Fruit fly (Drosophila melanogaster) whole organism, embryonic: ENCODE data around the gene Zaf1.

Experiments used
- Antp ChIP-seq: fragments of 200-800 bp; sonication (Bioruptor generic); optimal IDR thresholded peaks from 3 replicates; lab custom pipeline; 2016; ENCODE audit warnings: missing biosample characterization, missing genetic modification characterization
- Atf-2 ChIP-seq: fragments of 200-800 bp; sonication (Bioruptor generic); optimal IDR thresholded peaks from 2 replicates; lab custom pipeline; 2016; ENCODE audit warnings: missing biosample characterization, missing genetic modification characterization
- Awh ChIP-seq: fragments of 200-800 bp; sonication (Bioruptor generic); IDR thresholded peaks from 2 replicates; pipeline ENCODE4, ENCODE4 v1.3.6; 2022; ENCODE audit warnings: missing biosample characterization, missing genetic modification characterization
- CG10979 ChIP-seq: fragments of 200-800 bp; sonication (Bioruptor generic); optimal IDR thresholded peaks from 2 replicates; lab custom pipeline; 2018; ENCODE audit warnings: missing biosample characterization, mild to moderate bottlenecking, missing genetic modification characterization, moderate library complexity
- CG11093 ChIP-seq: fragments of 200-800 bp; sonication (Bioruptor generic); IDR thresholded peaks from 3 replicates; pipeline ENCODE4 v1.3.6; 2022; ENCODE audit warnings: missing biosample characterization, missing genetic modification characterization
- CG11696 ChIP-seq: fragments of 200-800 bp; sonication (Bioruptor generic); IDR thresholded peaks from 2 replicates; pipeline ENCODE4 v1.3.6; 2022; ENCODE audit warnings: missing biosample characterization, missing genetic modification characterization
- CG12219 ChIP-seq: fragments of 200-800 bp; sonication (Bioruptor generic); optimal IDR thresholded peaks from 3 replicates; lab custom pipeline; 2018; ENCODE audit warnings: missing biosample characterization, mild to moderate bottlenecking, missing genetic modification characterization
- CG12391 ChIP-seq: fragments of 200-800 bp; sonication (Bioruptor generic); optimal IDR thresholded peaks from 3 replicates; lab custom pipeline; 2018; ENCODE audit warnings: missing biosample characterization, mild to moderate bottlenecking, missing genetic modification characterization, moderate library complexity
- CG12659 ChIP-seq: fragments of 200-800 bp; sonication (Bioruptor generic); optimal IDR thresholded peaks from 3 replicates; lab custom pipeline; 2017; ENCODE audit warnings: mild to moderate bottlenecking, missing biosample characterization, missing genetic modification reagents, missing genetic modification characterization
- CG14667 ChIP-seq: fragments of 200-800 bp; sonication (Bioruptor generic); IDR thresholded peaks from 2 replicates; pipeline ENCODE4 v1.3.6; 2022; ENCODE audit warnings: missing biosample characterization, missing genetic modification characterization
- CG15073 ChIP-seq: fragments of 200-800 bp; sonication (Bioruptor generic); optimal IDR thresholded peaks from 2 replicates; lab custom pipeline; 2016; ENCODE audit warnings: missing biosample characterization, missing genetic modification characterization
- CG15479 ChIP-seq: fragments of 200-800 bp; sonication (Bioruptor generic); optimal IDR thresholded peaks from 3 replicates; lab custom pipeline; 2019; ENCODE audit warnings: missing biosample characterization, mild to moderate bottlenecking, missing genetic modification characterization, moderate library complexity
- CG15514 ChIP-seq: fragments of 200-800 bp; sonication (Bioruptor generic); optimal IDR thresholded peaks from 3 replicates; lab custom pipeline; 2017; ENCODE audit warnings: missing biosample characterization, missing genetic modification characterization, mild to moderate bottlenecking, moderate library complexity, missing genetic modification reagents
- CG1602 ChIP-seq: fragments of 200-800 bp; sonication (Bioruptor generic); optimal IDR thresholded peaks from 3 replicates; lab custom pipeline; 2016; ENCODE audit warnings: missing biosample characterization, missing genetic modification characterization
- CG1647 ChIP-seq: fragments of 200-800 bp; sonication (Bioruptor generic); optimal IDR thresholded peaks from 3 replicates; lab custom pipeline; 2016; ENCODE audit warnings: missing biosample characterization, missing genetic modification characterization
- CG17568 ChIP-seq: fragments of 200-800 bp; sonication (Bioruptor generic); optimal IDR thresholded peaks from 2 replicates; lab custom pipeline; 2018; ENCODE audit warnings: missing biosample characterization, mild to moderate bottlenecking, missing genetic modification characterization, moderate library complexity
- CG1792 ChIP-seq: fragments of 200-800 bp; sonication (Bioruptor generic); optimal IDR thresholded peaks from 2 replicates; lab custom pipeline; 2016; ENCODE audit warnings: missing biosample characterization, missing genetic modification characterization
- CG18262 ChIP-seq: fragments of 200-800 bp; optimal IDR thresholded peaks from 3 replicates; lab custom pipeline; 2019; ENCODE audit warnings: missing biosample characterization, mild to moderate bottlenecking, missing genetic modification characterization, moderate library complexity
- CG1832 ChIP-seq: fragments of 200-800 bp; sonication (Bioruptor generic); optimal IDR thresholded peaks from 2 replicates; lab custom pipeline; 2017; ENCODE audit warnings: missing biosample characterization, mild to moderate bottlenecking, missing genetic modification characterization, inconsistent platforms
- CG3065 ChIP-seq: fragments of 200-800 bp; sonication (Bioruptor generic); optimal IDR thresholded peaks from 2 replicates; lab custom pipeline; 2016; ENCODE audit warnings: missing biosample characterization, missing genetic modification characterization
- CG31224 ChIP-seq: fragments of 200-800 bp; sonication (Bioruptor generic); IDR thresholded peaks from 2 replicates; pipeline ENCODE4 v1.3.6; 2022; ENCODE audit warnings: missing biosample characterization, missing genetic modification characterization
- CG33213 ChIP-seq: fragments of 200-800 bp; sonication (Bioruptor generic); optimal IDR thresholded peaks from 3 replicates; lab custom pipeline; 2016; ENCODE audit warnings: missing biosample characterization, missing genetic modification characterization
- CG34224 ChIP-seq: fragments of 200-800 bp; sonication (Bioruptor generic); IDR thresholded peaks from 3 replicates; pipeline ENCODE4 v1.3.6; 2022; ENCODE audit warnings: missing biosample characterization, missing genetic modification characterization; ENCODE audit not compliant: partially characterized antibody
- CG6254 ChIP-seq: fragments of 200-800 bp; sonication (Bioruptor generic); optimal IDR thresholded peaks from 3 replicates; lab custom pipeline; 2017; ENCODE audit warnings: mild to moderate bottlenecking, missing biosample characterization, missing genetic modification reagents, missing genetic modification characterization
- CG7556 ChIP-seq: fragments of 200-800 bp; sonication (Bioruptor generic); optimal IDR thresholded peaks from 2 replicates; lab custom pipeline; 2017; ENCODE audit warnings: missing biosample characterization, mild to moderate bottlenecking, missing genetic modification characterization
- Camta ChIP-seq: fragments of 200-800 bp; sonication (Bioruptor generic); optimal IDR thresholded peaks from 2 replicates; lab custom pipeline; 2016; ENCODE audit warnings: missing biosample characterization, missing genetic modification characterization
- Dp ChIP-seq: fragments of 200-800 bp; sonication (Bioruptor generic); optimal IDR thresholded peaks from 2 replicates; lab custom pipeline; 2018; ENCODE audit warnings: missing biosample characterization, mild to moderate bottlenecking, missing genetic modification characterization, moderate library complexity
- E2f2 ChIP-seq: fragments of 200-800 bp; sonication (Bioruptor generic); IDR thresholded peaks from 2 replicates; pipeline ENCODE4 v1.3.6; 2022; ENCODE audit warnings: missing biosample characterization, missing genetic modification characterization
- Fer2 ChIP-seq: fragments of 200-800 bp; sonication (Bioruptor generic); optimal IDR thresholded peaks from 2 replicates; lab custom pipeline; 2018; ENCODE audit warnings: missing biosample characterization, mild to moderate bottlenecking, missing genetic modification characterization, moderate library complexity
- Fer3 ChIP-seq: fragments of 200-800 bp; sonication (Bioruptor generic); optimal IDR thresholded peaks from 2 replicates; lab custom pipeline; 2018; ENCODE audit warnings: missing biosample characterization, mild to moderate bottlenecking, missing genetic modification characterization, moderate library complexity
- HLH4C ChIP-seq: fragments of 200-800 bp; sonication (Bioruptor generic); IDR thresholded peaks from 3 replicates; pipeline ENCODE4 v1.3.6; 2022; ENCODE audit warnings: missing biosample characterization, missing genetic modification characterization; ENCODE audit not compliant: partially characterized antibody
- Hr51 ChIP-seq, 2 experiments: fragments of 200-800 bp; sonication (Bioruptor generic); optimal IDR thresholded peaks; 2 replicates in 1 of 2; 3 replicates in 1 of 2; lab custom pipeline; 2016 to 2018; ENCODE audit warnings: missing biosample characterization in 2 of 2, missing genetic modification characterization in 2 of 2, mild to moderate bottlenecking in 1 of 2, moderate library complexity in 1 of 2
- Jarid2 ChIP-seq: fragments of 200-800 bp; sonication (Bioruptor generic); optimal IDR thresholded peaks from 3 replicates; lab custom pipeline; 2017; ENCODE audit warnings: mild to moderate bottlenecking, missing biosample characterization, missing genetic modification reagents, missing genetic modification characterization
- Mrtf ChIP-seq: fragments of 200-800 bp; sonication (Bioruptor generic); IDR thresholded peaks from 3 replicates; pipeline ENCODE4 v1.3.6; 2022; ENCODE audit warnings: missing biosample characterization, missing genetic modification characterization
- Spps ChIP-seq: fragments of 200-800 bp; sonication (Bioruptor generic); optimal IDR thresholded peaks from 2 replicates; lab custom pipeline; 2018; ENCODE audit warnings: missing biosample characterization, mild to moderate bottlenecking, missing genetic modification characterization
- Sry-δ ChIP-seq: fragments of 200-800 bp; sonication (Bioruptor generic); optimal IDR thresholded peaks from 2 replicates; lab custom pipeline; 2016; ENCODE audit warnings: missing biosample characterization, missing genetic modification characterization
- ap ChIP-seq: fragments of 200-800 bp; sonication (Bioruptor generic); IDR thresholded peaks from 2 replicates; pipeline ENCODE4 v1.3.6; 2022; ENCODE audit warnings: missing biosample characterization, missing genetic modification characterization
- az2 ChIP-seq: fragments of 200-800 bp; sonication (Bioruptor generic); optimal IDR thresholded peaks from 3 replicates; lab custom pipeline; 2016; ENCODE audit warnings: missing biosample characterization, missing genetic modification characterization
- bab2 ChIP-seq: fragments of 200-800 bp; sonication (Bioruptor generic); optimal IDR thresholded peaks from 2 replicates; lab custom pipeline; 2016; ENCODE audit warnings: missing biosample characterization, missing genetic modification characterization
- crp ChIP-seq, 2 experiments: fragments of 200-800 bp; sonication (Bioruptor generic); optimal IDR thresholded peaks; 2 replicates in 1 of 2; 3 replicates in 1 of 2; lab custom pipeline; 2017; ENCODE audit warnings: missing biosample characterization in 2 of 2, missing genetic modification characterization in 2 of 2, mild to moderate bottlenecking in 1 of 2, moderate library complexity in 1 of 2
- en ChIP-seq: fragments of 200-800 bp; sonication (Bioruptor generic); optimal IDR thresholded peaks from 2 replicates; lab custom pipeline; 2016; ENCODE audit warnings: missing biosample characterization, missing genetic modification characterization
- ewg ChIP-seq: fragments of 200-800 bp; sonication (Bioruptor generic); optimal IDR thresholded peaks from 3 replicates; lab custom pipeline; 2017; ENCODE audit warnings: mild to moderate bottlenecking, missing biosample characterization, missing genetic modification reagents, missing genetic modification characterization
- grn ChIP-seq: fragments of 200-800 bp; sonication (Bioruptor generic); optimal IDR thresholded peaks from 3 replicates; lab custom pipeline; 2017; ENCODE audit warnings: missing biosample characterization, missing genetic modification characterization
- knrl ChIP-seq: fragments of 200-800 bp; sonication (Bioruptor generic); IDR thresholded peaks from 3 replicates; pipeline ENCODE4 v1.3.6; 2022; ENCODE audit warnings: missing biosample characterization, missing genetic modification characterization; ENCODE audit not compliant: partially characterized antibody
- otp ChIP-seq: fragments of 200-800 bp; sonication (Bioruptor generic); IDR thresholded peaks from 3 replicates; pipeline ENCODE4, ENCODE4 v1.3.6; 2022; ENCODE audit warnings: missing biosample characterization, missing genetic modification characterization
- pita ChIP-seq: fragments of 200-800 bp; sonication (Bioruptor generic); optimal IDR thresholded peaks from 2 replicates; lab custom pipeline; 2017; ENCODE audit warnings: missing biosample characterization, mild to moderate bottlenecking, missing genetic modification characterization
- pzg ChIP-seq: fragments of 200-800 bp; sonication (Bioruptor generic); optimal IDR thresholded peaks from 3 replicates; lab custom pipeline; 2018; ENCODE audit warnings: missing biosample characterization, mild to moderate bottlenecking, missing genetic modification characterization, moderate library complexity
- tap ChIP-seq: fragments of 200-800 bp; optimal IDR thresholded peaks from 3 replicates; lab custom pipeline; 2019; ENCODE audit warnings: missing biosample characterization, mild to moderate bottlenecking, missing genetic modification characterization, moderate library complexity
- tin ChIP-seq: fragments of 200-800 bp; sonication (Bioruptor generic); optimal IDR thresholded peaks from 3 replicates; lab custom pipeline; 2016; ENCODE audit warnings: missing biosample characterization, missing genetic modification characterization
- trem ChIP-seq: fragments of 200-800 bp; optimal IDR thresholded peaks from 3 replicates; lab custom pipeline; 2019; ENCODE audit warnings: missing biosample characterization, mild to moderate bottlenecking, missing genetic modification characterization, moderate library complexity

The Zaf1 gene

DNA sequence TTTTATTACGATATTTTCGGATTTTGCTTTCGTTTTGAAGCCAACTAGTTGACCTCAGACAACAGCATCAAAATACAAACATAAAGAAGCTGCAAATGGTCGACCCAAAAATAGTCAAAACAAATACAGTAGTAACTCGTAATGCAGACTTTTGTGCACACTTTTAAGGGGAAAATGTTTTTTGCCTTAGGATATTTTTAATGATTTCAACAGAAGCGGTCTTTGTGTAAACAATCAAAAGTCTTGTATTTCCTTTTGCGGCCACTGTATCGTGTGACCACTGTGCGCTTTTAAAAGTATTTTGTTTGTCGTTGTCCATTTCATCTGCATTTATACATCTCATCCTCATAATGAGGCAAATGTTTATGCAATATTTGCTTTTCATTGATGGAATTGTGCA lies 24.0 kb upstream of the Zaf1 start (continued):
- TF ChIP-seq CG18262 (tag; lab: Kevin White, UChicago) (peak; percentile 84), en (GFP tag; lab: Kevin White, UChicago) (peak; percentile 88), CG12391 (peak; percentile 94), CG33213 (GFP tag; lab: Kevin White, UChicago) (peak; percentile 97), CG31224 (peak; percentile 93), CG11093 (GFP tag; lab: Robert Waterston, UW) (peak; percentile 95), CG15514 (GFP tag; lab: Kevin White, UChicago) (peak; percentile 92), CG15479 (GFP tag; lab: Kevin White, UChicago) (no peak), CG11696 (GFP tag; lab: Robert Waterston, UW) (peak; percentile 92), tin (peak; percentile 96), CG1792 (GFP tag; lab: Kevin White, UChicago) (peak; percentile 95), knrl (GFP tag; lab: Robert Waterston, UW) (no peak), CG17568 (GFP tag; lab: Kevin White, UChicago) (peak; percentile 93), trem (tag; lab: Kevin White, UChicago) (peak; percentile 20), Jarid2 (GFP tag; lab: Kevin White, UChicago) (peak; percentile 69), Hr51 (GFP tag; optimal IDR thresholded peaks at IDR 0.05; lab: Kevin White, UChicago) (peak; percentile 94 to 96), CG3065 (peak; percentile 85), Awh (GFP tag; lab: Robert Waterston, UW) (peak; percentile 97), CG7556 (GFP tag; lab: Kevin White, UChicago) (peak; percentile 91), crp (GFP tag; optimal IDR thresholded peaks at IDR 0.05; lab: Kevin White, UChicago) (peak in 1 of 2 experiments; percentile 55), ewg (GFP tag; lab: Kevin White, UChicago) (peak; percentile 83), Antp (GFP tag; lab: Kevin White, UChicago) (peak; percentile 98), Dp (peak; percentile 17), CG6254 (GFP tag; lab: Kevin White, UChicago) (peak; percentile 52), Spps (tag; lab: Kevin White, UChicago) (peak; percentile 40), tap (peak; percentile 93), CG12219 (GFP tag; lab: Kevin White, UChicago) (peak; percentile 94), grn (GFP tag; lab: Kevin White, UChicago) (peak; percentile 40), CG14667 (GFP tag; lab: Robert Waterston, UW) (peak; percentile 96), ap (GFP tag; lab: Robert Waterston, UW) (peak; percentile 96), Camta (GFP tag; lab: Kevin White, UChicago) (peak; percentile 95), CG1602 (GFP tag; lab: Kevin White, UChicago) (peak; percentile 94), CG1832 (GFP tag; lab: Kevin White, UChicago) (no peak), az2 (peak; percentile 97), Mrtf (GFP tag; lab: Robert Waterston, UW) (peak; percentile 97), pzg (peak; percentile 19), CG12659 (GFP tag; lab: Kevin White, UChicago) (peak; percentile 97), Fer2 (tag; lab: Kevin White, UChicago) (peak; percentile 96), Sry-δ (peak; percentile 71), CG10979 (peak; percentile 78), HLH4C (GFP tag; lab: Robert Waterston, UW) (no peak), bab2 (GFP tag; lab: Kevin White, UChicago) (peak; percentile 98), E2f2 (GFP tag; lab: Robert Waterston, UW) (peak; percentile 80), pita (GFP tag; lab: Kevin White, UChicago) (no peak), Fer3 (tag; lab: Kevin White, UChicago) (peak; percentile 97), Atf-2 (GFP tag; lab: Kevin White, UChicago) (peak; percentile 96), CG15073 (peak; percentile 74), otp (GFP tag; lab: Robert Waterston, UW) (peak; percentile 96), CG34224 (GFP tag; lab: Robert Waterston, UW) (0 out of 3 replicates have a peak, but pooled peaks have one; percentile 16), CG1647 (GFP tag; lab: Kevin White, UChicago) (peak; percentile 96)
